Fruit fly (Drosophila melanogaster): ENCODE measurements around the gene CG2909.
A peak's percentile ranks its signal among the peaks of the same experiment; 100 is the strongest.

- TF ChIP-seq tj (GFP tag; optimal IDR thresholded peaks at IDR 0.05) (peak; percentile 61), CG14711 (tag; optimal IDR thresholded peaks at IDR 0.05) (peak; percentile 55), CG12768 (GFP tag; optimal IDR thresholded peaks at IDR 0.05) (peak; percentile 61), Hr96 (GFP tag; optimal IDR thresholded peaks at IDR 0.05) (no peak), cnc (optimal IDR thresholded peaks at IDR 0.05) (no peak), toe (GFP tag; optimal IDR thresholded peaks at IDR 0.05) (no peak), Crg-1 (GFP tag; optimal IDR thresholded peaks at IDR 0.05) (peak; percentile 38), CG1620 (GFP tag; optimal IDR thresholded peaks at IDR 0.05) (peak; percentile 10), CG7045 (GFP tag; optimal IDR thresholded peaks at IDR 0.05) (no peak), CG7101 (tag; optimal IDR thresholded peaks at IDR 0.05) (peak; percentile 71), Mnt (GFP tag; optimal IDR thresholded peaks at IDR 0.05) (peak; percentile 83), bab1 (GFP tag; optimal IDR thresholded peaks at IDR 0.05) (peak; percentile 85), CG33017 (tag; optimal IDR thresholded peaks at IDR 0.05) (peak; percentile 49)
Observed at dm6 chrX:10329659-10330289, 3.5 kb downstream of the CG2909 start, which contains the start of gene Gip.
